Worm (Caenorhabditis elegans) whole organism, L3 larva: ENCODE results near the gene clec-251.

Source experiments
- aly-2 ChIP-seq: fragments of 150-350 bp; optimal IDR thresholded peaks from 2 replicates; lab custom pipeline; 2014; ENCODE audit warnings: missing biosample characterization, missing genetic modification characterization
- ama-1 ChIP-seq: fragments of 150-350 bp; optimal IDR thresholded peaks from 2 replicates; lab custom pipeline; 2018
- ceh-16 ChIP-seq: sonication (generic microtip); optimal IDR thresholded peaks from 2 replicates; lab custom pipeline; 2017; ENCODE audit warnings: missing biosample characterization, missing genetic modification characterization
- daf-12 ChIP-seq: fragments of 150-350 bp; optimal IDR thresholded peaks from 2 replicates; lab custom pipeline; 2014; ENCODE audit warnings: missing biosample characterization, missing genetic modification reagents, missing genetic modification characterization
- egl-27 ChIP-seq: sonication (generic microtip); optimal IDR thresholded peaks from 4 replicates; lab custom pipeline; 2017; ENCODE audit warnings: missing biosample characterization, missing genetic modification reagents, missing genetic modification characterization
- egl-5 ChIP-seq: fragments of 150-350 bp; optimal IDR thresholded peaks from 2 replicates; lab custom pipeline; 2017; ENCODE audit warnings: missing biosample characterization, missing genetic modification reagents, missing genetic modification characterization, inconsistent platforms
- elt-1 ChIP-seq: fragments of 150-350 bp; optimal IDR thresholded peaks from 2 replicates; lab custom pipeline; 2014; ENCODE audit warnings: missing biosample characterization, missing genetic modification characterization
- elt-2 ChIP-seq: sonication (generic microtip); optimal IDR thresholded peaks from 2 replicates; lab custom pipeline; 2016; ENCODE audit warnings: missing genetic modification reagents, mild to moderate bottlenecking, missing genetic modification characterization, missing compliant biosample characterization
- elt-3 ChIP-seq, 3 experiments: fragments of 150-350 bp in 1 of 3; sonication (generic microtip) in 2 of 3; optimal IDR thresholded peaks; 2 replicates in 2 of 3; 4 replicates in 1 of 3; lab custom pipeline; 2014 to 2017; ENCODE audit warnings: missing biosample characterization in 3 of 3, missing genetic modification characterization in 3 of 3
- fos-1 ChIP-seq: fragments of 150-350 bp; optimal IDR thresholded peaks from 2 replicates; lab custom pipeline; 2014; ENCODE audit warnings: missing biosample characterization, missing genetic modification characterization
- hmg-11 ChIP-seq: sonication (generic microtip); optimal IDR thresholded peaks from 2 replicates; lab custom pipeline; 2016; ENCODE audit warnings: missing genetic modification characterization, missing compliant biosample characterization
- jun-1 ChIP-seq: fragments of 150-350 bp; optimal IDR thresholded peaks from 2 replicates; lab custom pipeline; 2014; ENCODE audit warnings: missing biosample characterization, missing genetic modification reagents, missing genetic modification characterization
- lin-15B ChIP-seq: fragments of 150-350 bp; optimal IDR thresholded peaks from 2 replicates; lab custom pipeline; 2014; ENCODE audit warnings: missing biosample characterization, missing genetic modification characterization
- lin-39 ChIP-seq: fragments of 150-350 bp; optimal IDR thresholded peaks from 2 replicates; lab custom pipeline; 2018; ENCODE audit warnings: missing biosample characterization, missing genetic modification reagents, missing genetic modification characterization
- lsy-12 ChIP-seq: sonication (generic microtip); optimal IDR thresholded peaks from 2 replicates; lab custom pipeline; 2016; ENCODE audit warnings: mild to moderate bottlenecking, missing genetic modification characterization, missing compliant biosample characterization
- mdl-1 ChIP-seq: fragments of 150-350 bp; optimal IDR thresholded peaks from 2 replicates; lab custom pipeline; 2014; ENCODE audit warnings: missing biosample characterization, missing genetic modification characterization
- nfya-1 ChIP-seq: sonication (generic microtip); optimal IDR thresholded peaks from 2 replicates; lab custom pipeline; 2017; ENCODE audit warnings: missing genetic modification characterization, mild to moderate bottlenecking, missing compliant biosample characterization, antibody characterized with exemption, moderate library complexity; ENCODE audit not compliant: insufficient read depth
- nhr-12 ChIP-seq: fragments of 150-350 bp; optimal IDR thresholded peaks from 2 replicates; lab custom pipeline; 2014; ENCODE audit warnings: missing biosample characterization, missing genetic modification characterization
- nhr-23 ChIP-seq: fragments of 150-350 bp; optimal IDR thresholded peaks from 2 replicates; lab custom pipeline; 2014; ENCODE audit warnings: missing biosample characterization, missing genetic modification reagents, missing genetic modification characterization
- nhr-237 ChIP-seq: fragments of 150-350 bp; optimal IDR thresholded peaks from 2 replicates; lab custom pipeline; 2014; ENCODE audit warnings: missing biosample characterization, missing genetic modification characterization
- nhr-25 ChIP-seq: sonication (generic microtip); optimal IDR thresholded peaks from 2 replicates; lab custom pipeline; 2017; ENCODE audit warnings: missing biosample characterization, missing genetic modification characterization
- nhr-43 ChIP-seq: sonication (generic microtip); optimal IDR thresholded peaks from 2 replicates; lab custom pipeline; 2016; ENCODE audit warnings: mild to moderate bottlenecking, missing genetic modification characterization, missing compliant biosample characterization; ENCODE audit not compliant: poor library complexity, severe bottlenecking
- nhr-67 ChIP-seq: fragments of 150-350 bp; optimal IDR thresholded peaks from 2 replicates; lab custom pipeline; 2014; ENCODE audit warnings: missing biosample characterization, missing genetic modification characterization
- nhr-76 ChIP-seq: fragments of 150-350 bp; sonication (generic microtip); optimal IDR thresholded peaks from 5 replicates; lab custom pipeline; 2014; ENCODE audit warnings: missing biosample characterization, missing genetic modification characterization
- nhr-77 ChIP-seq: fragments of 150-350 bp; optimal IDR thresholded peaks from 2 replicates; lab custom pipeline; 2014; ENCODE audit warnings: missing biosample characterization, missing genetic modification characterization
- pha-4 ChIP-seq: fragments of 150-350 bp; optimal IDR thresholded peaks from 2 replicates; lab custom pipeline; 2014; ENCODE audit warnings: missing biosample characterization, missing genetic modification reagents, missing genetic modification characterization
- pqm-1 ChIP-seq: fragments of 150-350 bp; optimal IDR thresholded peaks from 2 replicates; lab custom pipeline; 2017; ENCODE audit warnings: missing biosample characterization, missing genetic modification characterization, inconsistent platforms
- sea-2 ChIP-seq: fragments of 150-350 bp; sonication (generic microtip); optimal IDR thresholded peaks from 4 replicates; lab custom pipeline; 2014; ENCODE audit warnings: missing biosample characterization, missing genetic modification reagents, missing genetic modification characterization
- skn-1 ChIP-seq: fragments of 150-350 bp; optimal IDR thresholded peaks from 2 replicates; lab custom pipeline; 2014; ENCODE audit warnings: missing biosample characterization, missing genetic modification characterization
- snpc-4 ChIP-seq: fragments of 150-350 bp; optimal IDR thresholded peaks from 2 replicates; lab custom pipeline; 2014; ENCODE audit warnings: missing biosample characterization, missing genetic modification characterization
- unc-39 ChIP-seq: sonication (generic microtip); optimal IDR thresholded peaks from 4 replicates; lab custom pipeline; 2017; ENCODE audit warnings: missing biosample characterization, missing genetic modification characterization
- unc-62 ChIP-seq: fragments of 150-350 bp; sonication (generic microtip); optimal IDR thresholded peaks from 4 replicates; lab custom pipeline; 2014; ENCODE audit warnings: missing biosample characterization, missing genetic modification reagents, missing genetic modification characterization
- zag-1 ChIP-seq: fragments of 150-350 bp; optimal IDR thresholded peaks from 2 replicates; lab custom pipeline; 2014; ENCODE audit warnings: missing biosample characterization, missing genetic modification characterization
- ztf-11 ChIP-seq: fragments of 150-350 bp; optimal IDR thresholded peaks from 2 replicates; lab custom pipeline; 2014; ENCODE audit warnings: missing biosample characterization, missing genetic modification characterization
- ztf-4 ChIP-seq: fragments of 150-350 bp; optimal IDR thresholded peaks from 2 replicates; lab custom pipeline; 2014; ENCODE audit warnings: missing biosample characterization, missing genetic modification characterization

Gene clec-251

ce11 chrV:18782747-18783146 is 36.0 kb upstream of the clec-251 start:
- peak; percentile 82 for TF ChIP-seq elt-2
- peak; percentile 32 for TF ChIP-seq pqm-1 (tag; lab: Kevin White, UChicago)
- peak; percentile 26 for TF ChIP-seq lin-39 (tag; lab: Kevin White, UChicago)
- TF ChIP-seq ztf-11 (tag; lab: Kevin White, UChicago) = no peak
- TF ChIP-seq pha-4 (tag; lab: Kevin White, UChicago) = peak; percentile 18
- TF ChIP-seq, all 47 proteins: peak for 4

DNA sequence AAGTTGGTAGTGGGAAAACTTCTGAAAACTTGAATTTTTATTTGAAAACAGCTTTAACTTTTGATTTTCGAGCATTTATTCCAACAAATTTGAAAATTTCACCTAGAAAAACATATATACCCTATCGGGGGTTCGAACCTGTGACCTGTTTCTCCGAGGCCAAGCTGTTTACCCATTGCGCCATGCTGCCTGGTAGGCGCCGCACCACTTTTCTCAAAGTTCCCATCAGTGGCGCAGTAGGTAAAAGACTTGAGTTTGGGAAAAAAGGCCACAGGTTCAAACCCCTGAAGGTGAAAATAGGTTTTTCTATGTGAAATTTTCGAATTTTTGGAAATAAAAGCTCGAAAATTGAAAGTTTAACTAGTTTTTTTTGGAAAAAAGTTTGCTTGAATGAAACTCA is 33.8 kb upstream of the clec-251 start:
- TF ChIP-seq elt-3 (tag; optimal IDR thresholded peaks at IDR 0.05; lab: Kevin White, UChicago) (no peak), zag-1 (tag; lab: Kevin White, UChicago) (no peak), nhr-76 (tag; lab: Kevin White, UChicago) (no peak), fos-1 (tag; lab: Kevin White, UChicago) (no peak), egl-27 (tag; lab: Kevin White, UChicago) (no peak), nhr-12 (tag; lab: Kevin White, UChicago) (no peak), nhr-43 (tag; lab: Kevin White, UChicago) (no peak), lin-39 (tag; lab: Kevin White, UChicago) (no peak)

ce11 chrV:18776245-18776737 is 29.5 kb upstream of the clec-251 start, which contains the start of gene Y17D7B.4:
Gene Y17D7B.4, minus strand, starts transcription at chrV:18776687.
- TF ChIP-seq pqm-1 (tag; lab: Kevin White, UChicago) (peak; percentile 18), mdl-1 (tag; lab: Kevin White, UChicago) (no peak)

DNA sequence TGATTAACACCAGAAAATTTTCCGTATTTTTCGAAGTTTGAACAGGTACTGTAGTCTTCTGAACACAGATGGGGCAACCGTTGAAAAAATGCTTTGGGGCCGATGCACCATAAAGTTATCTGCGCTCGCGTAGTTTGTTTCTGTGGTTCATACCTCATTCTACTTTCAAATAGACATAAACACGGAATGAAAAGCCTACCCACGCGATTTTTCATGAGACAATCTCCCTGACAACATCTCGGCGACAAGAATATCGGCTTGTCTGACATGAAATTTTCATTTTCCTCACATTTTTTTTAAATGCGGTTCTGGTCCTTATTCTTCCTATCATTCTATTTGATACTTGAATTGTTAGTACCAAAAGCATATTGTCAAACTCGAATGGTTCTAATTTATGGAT is 26.0 kb upstream of the clec-251 start, which contains the start of gene clec-257:
Gene clec-257, plus strand, starts transcription at position 301 of the 400 bp plus-strand sequence.
- TF ChIP-seq jun-1 (tag; lab: Kevin White, UChicago) (no peak), nhr-12 (tag; lab: Kevin White, UChicago) (no peak), sea-2 (GFP tag; lab: Kevin White, UChicago) (no peak), nfya-1 (tag; lab: Kevin White, UChicago) (no peak), lin-15B (tag; lab: Kevin White, UChicago) (no peak), fos-1 (tag; lab: Kevin White, UChicago) (no peak), nhr-23 (tag; lab: Kevin White, UChicago) (no peak), egl-5 (tag; lab: Kevin White, UChicago) (no peak), elt-2 (no peak), unc-39 (no peak), nhr-76 (tag; lab: Kevin White, UChicago) (no peak), daf-12 (no peak), ama-1 (lab: Kevin White, UChicago) (no peak), snpc-4 (tag; lab: Kevin White, UChicago) (no peak), ztf-11 (tag; lab: Kevin White, UChicago) (no peak), nhr-77 (tag; lab: Kevin White, UChicago) (no peak), unc-62 (GFP tag; lab: Kevin White, UChicago) (no peak)
- TF ChIP-seq, all 47 proteins: peak for 0

DNA sequence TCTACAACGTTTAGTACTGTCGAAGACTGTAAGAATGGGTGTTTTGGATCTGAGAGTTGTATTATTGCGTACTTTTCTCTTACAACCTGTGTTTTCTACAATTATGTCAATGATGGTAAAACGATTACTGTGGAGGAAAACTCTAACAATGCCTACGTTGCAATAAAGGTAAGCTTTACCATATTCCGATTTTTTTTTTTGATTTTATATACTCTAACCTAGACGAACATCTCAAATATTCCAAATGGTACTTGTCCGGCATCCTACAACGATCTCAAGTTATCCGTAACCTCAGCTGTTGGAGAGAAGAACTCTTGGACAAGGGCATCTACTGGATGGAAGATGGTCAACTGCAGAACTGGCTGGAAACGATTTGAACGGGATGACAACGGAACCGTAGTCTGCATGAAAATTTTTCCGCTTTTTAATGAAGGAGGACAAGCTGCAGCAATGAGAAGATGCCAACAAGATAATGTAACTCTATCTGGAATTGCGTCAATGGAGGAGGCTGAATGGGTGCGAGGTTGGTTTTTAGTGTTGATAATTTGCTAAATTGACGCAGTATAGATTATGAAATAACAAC is 25.1 kb upstream of the clec-251 start:
- TF ChIP-seq ama-1 (lab: Kevin White, UChicago) = no peak
- TF ChIP-seq nhr-237 (tag; lab: Kevin White, UChicago) = no peak
- TF ChIP-seq hmg-11 (tag; lab: Kevin White, UChicago) = no peak
- no peak for TF ChIP-seq jun-1 (tag; lab: Kevin White, UChicago)
- no peak for TF ChIP-seq ztf-4 (tag; lab: Kevin White, UChicago)
- TF ChIP-seq nhr-67 = no peak
- no peak for TF ChIP-seq elt-1 (tag; lab: Kevin White, UChicago)
- TF ChIP-seq lsy-12 = no peak
- TF ChIP-seq ztf-11 (tag; lab: Kevin White, UChicago) = no peak
- TF ChIP-seq nhr-25 (tag; lab: Kevin White, UChicago) = no peak
- no peak for TF ChIP-seq nhr-76 (tag; lab: Kevin White, UChicago)
- no peak for TF ChIP-seq ceh-16
- TF ChIP-seq lin-15B (tag; lab: Kevin White, UChicago) = no peak
- TF ChIP-seq skn-1 (tag; lab: Kevin White, UChicago) = no peak
- TF ChIP-seq unc-62 (GFP tag; lab: Kevin White, UChicago) = no peak
- no peak for TF ChIP-seq aly-2 (tag; lab: Kevin White, UChicago)
